Worm (Caenorhabditis elegans) whole organism, L3 larva: ENCODE measurements around the gene F45E1.1.

Experiments used
- ZK546.5 ChIP-seq: sonication (generic microtip); optimal IDR thresholded peaks from 2 replicates; lab custom pipeline; 2017; ENCODE audit warnings: missing biosample characterization, missing genetic modification characterization
- elt-1 ChIP-seq: fragments of 150-350 bp; optimal IDR thresholded peaks from 2 replicates; lab custom pipeline; 2014; ENCODE audit warnings: missing biosample characterization, missing genetic modification characterization
- fkh-10 ChIP-seq: sonication (generic microtip); optimal IDR thresholded peaks from 2 replicates; lab custom pipeline; 2017; ENCODE audit warnings: missing biosample characterization, missing genetic modification reagents, missing genetic modification characterization
- jun-1 ChIP-seq: fragments of 150-350 bp; optimal IDR thresholded peaks from 2 replicates; lab custom pipeline; 2014; ENCODE audit warnings: missing biosample characterization, missing genetic modification reagents, missing genetic modification characterization
- lin-39 ChIP-seq: fragments of 150-350 bp; optimal IDR thresholded peaks from 2 replicates; lab custom pipeline; 2018; ENCODE audit warnings: missing biosample characterization, missing genetic modification reagents, missing genetic modification characterization
- nfya-1 ChIP-seq: sonication (generic microtip); optimal IDR thresholded peaks from 2 replicates; lab custom pipeline; 2017; ENCODE audit warnings: missing genetic modification characterization, mild to moderate bottlenecking, missing compliant biosample characterization, antibody characterized with exemption, moderate library complexity; ENCODE audit not compliant: insufficient read depth
- unc-39 ChIP-seq: sonication (generic microtip); optimal IDR thresholded peaks from 4 replicates; lab custom pipeline; 2017; ENCODE audit warnings: missing biosample characterization, missing genetic modification characterization

DNA sequence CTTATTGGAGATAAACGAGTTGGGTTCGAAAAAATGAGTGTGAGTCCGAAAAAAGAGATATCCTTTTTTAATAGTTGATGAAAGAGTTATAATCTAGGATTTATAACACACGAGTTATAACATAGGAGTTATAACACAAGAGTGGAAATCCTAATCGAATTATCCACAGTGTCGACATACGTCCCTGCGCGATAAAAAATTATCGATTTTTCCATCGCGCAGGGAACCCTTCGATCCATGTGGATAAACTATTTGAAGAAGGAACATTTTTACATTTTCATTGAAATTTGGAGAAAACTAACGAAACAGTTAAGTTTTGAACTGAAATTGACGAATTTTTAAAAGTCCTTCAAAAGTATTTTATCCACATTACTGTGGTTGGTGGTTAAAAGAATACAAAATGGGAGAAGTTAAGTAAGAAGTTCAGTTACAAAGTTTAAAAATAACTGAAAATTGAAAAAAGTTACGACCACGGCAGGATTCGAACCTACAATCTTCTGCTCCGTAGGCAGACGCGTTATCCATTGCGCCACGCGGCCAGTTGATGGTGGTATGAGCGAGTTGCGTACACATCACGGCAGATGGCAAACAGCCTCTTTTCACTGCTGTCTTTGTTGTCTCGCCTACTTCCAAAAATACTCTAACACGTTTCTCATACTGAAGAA is 32.9 kb downstream of the F45E1.1 start:
- TF ChIP-seq jun-1: peak; percentile 99
- TF ChIP-seq unc-39 (tag; lab: Kevin White, UChicago): no peak
- peak; percentile 96 for TF ChIP-seq lin-39 (tag; lab: Kevin White, UChicago)
- TF ChIP-seq nfya-1 (tag; lab: Kevin White, UChicago): peak; percentile 96
- peak; percentile 66 for TF ChIP-seq ZK546.5 (tag; lab: Kevin White, UChicago)
- TF ChIP-seq elt-1 (tag; lab: Kevin White, UChicago): peak; percentile 90
- peak; percentile 94 for TF ChIP-seq fkh-10 (GFP tag; lab: Kevin White, UChicago)
